Worm (Caenorhabditis elegans): ENCODE data around the gene C28D4.5.

Gene C28D4.5

DNA sequence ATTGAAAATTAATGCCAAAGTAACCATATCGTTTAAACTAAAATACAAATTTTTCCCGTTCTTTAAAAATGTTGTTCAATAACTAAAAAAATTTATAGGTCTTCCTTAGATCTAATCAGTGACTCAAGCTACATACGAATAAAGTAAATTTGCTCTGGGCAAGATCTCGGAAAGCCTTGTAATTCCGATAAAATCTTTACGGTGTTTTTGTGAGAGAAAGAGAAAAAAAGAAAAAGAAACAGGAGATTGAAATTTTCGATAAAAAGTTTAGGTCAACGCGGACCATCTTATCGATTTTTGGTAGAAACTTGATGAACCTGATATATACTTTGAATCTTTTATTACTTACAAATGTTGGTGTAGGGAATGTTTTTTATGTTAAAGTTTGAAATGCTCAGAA lies 23.5 kb downstream of the C28D4.5 start:
- TF ChIP-seq B0310.2 (tag; optimal IDR thresholded peaks at IDR 0.05), result no peak
- TF ChIP-seq ceh-36 (tag; optimal IDR thresholded peaks at IDR 0.05), result no peak
- no peak for TF ChIP-seq flt-1 (GFP tag; IDR thresholded peaks at IDR 0.05)
- TF ChIP-seq hnd-1 (tag; optimal IDR thresholded peaks at IDR 0.05), result no peak
- no peak for TF ChIP-seq aly-1 (tag; optimal IDR thresholded peaks at IDR 0.05)
- no peak for TF ChIP-seq tbx-11 (GFP tag; IDR thresholded peaks at IDR 0.05)
- TF ChIP-seq hmbx-1 (tag; optimal IDR thresholded peaks at IDR 0.05), result no peak
- TF ChIP-seq tra-4 (tag; optimal IDR thresholded peaks at IDR 0.05), result no peak
- no peak for TF ChIP-seq scrt-1 (GFP tag; IDR thresholded peaks at IDR 0.05)
- no peak for TF ChIP-seq ama-1 (optimal IDR thresholded peaks at IDR 0.05)
- TF ChIP-seq ceh-13 (GFP tag; optimal IDR thresholded peaks at IDR 0.05), result no peak
- no peak for TF ChIP-seq pes-1 (GFP tag; IDR thresholded peaks at IDR 0.05)
- TF ChIP-seq hmg-4 (GFP tag; optimal IDR thresholded peaks at IDR 0.05), result no peak
- no peak for TF ChIP-seq tbx-37 (GFP tag; conservative IDR thresholded peaks at IDR 0.05)
- no peak for TF ChIP-seq F13C5.2 (tag; optimal IDR thresholded peaks at IDR 0.05)
- TF ChIP-seq sea-1 (GFP tag; conservative IDR thresholded peaks at IDR 0.05), result no peak
- TF ChIP-seq ets-7 (tag; optimal IDR thresholded peaks at IDR 0.05), result no peak

DNA sequence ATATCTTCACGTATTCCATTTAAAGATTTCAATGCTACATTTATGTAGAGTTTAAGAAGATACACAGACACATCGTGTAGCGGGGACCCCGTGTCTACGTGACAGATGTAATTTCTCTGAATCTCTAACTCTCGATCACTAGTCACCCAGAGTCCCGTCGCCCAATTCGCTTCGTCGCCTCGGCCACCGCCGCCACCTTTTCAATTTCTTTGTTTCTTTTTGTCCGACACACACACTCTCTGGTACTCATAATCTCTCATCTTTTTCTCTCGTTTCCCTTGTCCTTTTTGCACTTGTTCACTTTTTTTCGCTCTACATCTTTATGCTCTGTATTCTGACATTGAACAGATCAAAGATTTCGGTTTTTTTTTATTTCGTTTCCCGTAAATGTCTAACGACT lies 28.3 kb downstream of the C28D4.5 start:
- TF ChIP-seq F13C5.2 (tag; optimal IDR thresholded peaks at IDR 0.05) (no peak), tra-4 (tag; optimal IDR thresholded peaks at IDR 0.05) (no peak), ama-1 (optimal IDR thresholded peaks at IDR 0.05) (no peak), scrt-1 (GFP tag; IDR thresholded peaks at IDR 0.05) (no peak), pes-1 (GFP tag; IDR thresholded peaks at IDR 0.05) (no peak), flt-1 (GFP tag; IDR thresholded peaks at IDR 0.05) (no peak), ets-7 (tag; optimal IDR thresholded peaks at IDR 0.05) (no peak), hmbx-1 (tag; optimal IDR thresholded peaks at IDR 0.05) (no peak), B0310.2 (tag; optimal IDR thresholded peaks at IDR 0.05) (no peak), hmg-4 (GFP tag; optimal IDR thresholded peaks at IDR 0.05) (no peak), ceh-13 (GFP tag; optimal IDR thresholded peaks at IDR 0.05) (no peak), tbx-11 (GFP tag; IDR thresholded peaks at IDR 0.05) (no peak), hnd-1 (tag; optimal IDR thresholded peaks at IDR 0.05) (no peak), tbx-37 (GFP tag; conservative IDR thresholded peaks at IDR 0.05) (no peak)

DNA sequence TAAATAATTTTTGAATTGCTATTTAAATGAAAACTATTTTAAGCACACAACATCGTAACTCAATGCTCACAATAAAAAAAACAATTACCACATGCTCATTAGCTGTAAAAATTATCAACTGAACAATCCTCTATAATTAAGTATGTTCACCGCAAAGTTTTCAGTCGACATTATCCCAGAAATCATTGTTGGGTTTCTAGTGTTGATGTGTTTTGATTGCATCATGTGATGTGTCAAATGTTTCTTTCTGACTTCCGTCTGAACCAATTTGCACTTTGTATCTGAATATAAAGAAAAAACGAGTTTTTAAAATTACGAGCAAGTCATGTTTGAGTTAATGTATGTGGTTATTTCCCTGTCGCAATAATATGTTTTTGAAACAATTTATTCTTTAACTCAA lies 28.8 kb downstream of the C28D4.5 start:
- TF ChIP-seq tbx-37 (GFP tag; conservative IDR thresholded peaks at IDR 0.05) (no peak), hmbx-1 (tag; optimal IDR thresholded peaks at IDR 0.05) (no peak), B0310.2 (tag; optimal IDR thresholded peaks at IDR 0.05) (no peak)

DNA sequence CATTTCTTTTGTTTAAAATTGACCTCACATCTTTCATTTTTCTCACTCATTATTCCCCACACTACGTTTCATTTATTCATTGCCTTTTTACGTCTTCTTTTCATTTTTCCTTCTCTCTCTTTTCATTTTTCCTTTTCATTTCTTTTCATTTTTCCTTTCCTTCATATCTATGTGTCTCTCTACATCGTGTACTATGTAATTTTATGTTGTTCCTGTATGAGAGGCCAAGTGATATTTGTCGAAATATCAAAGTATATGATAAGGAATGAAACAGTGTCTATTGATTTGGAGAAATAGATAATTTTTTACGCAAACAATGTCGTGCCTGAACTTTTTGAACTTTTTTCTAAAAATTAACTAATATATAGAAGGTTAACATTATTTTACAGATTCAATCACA lies 30.2 kb downstream of the C28D4.5 start:
- TF ChIP-seq ama-1 (optimal IDR thresholded peaks at IDR 0.05), result no peak
- no peak for TF ChIP-seq F13C5.2 (tag; optimal IDR thresholded peaks at IDR 0.05)
- TF ChIP-seq sea-1 (GFP tag; conservative IDR thresholded peaks at IDR 0.05), result no peak
- TF ChIP-seq pes-1 (GFP tag; IDR thresholded peaks at IDR 0.05), result no peak
- TF ChIP-seq flt-1 (GFP tag; IDR thresholded peaks at IDR 0.05), result no peak
- TF ChIP-seq ceh-36 (tag; optimal IDR thresholded peaks at IDR 0.05), result no peak
- TF ChIP-seq hmbx-1 (tag; optimal IDR thresholded peaks at IDR 0.05), result no peak

DNA sequence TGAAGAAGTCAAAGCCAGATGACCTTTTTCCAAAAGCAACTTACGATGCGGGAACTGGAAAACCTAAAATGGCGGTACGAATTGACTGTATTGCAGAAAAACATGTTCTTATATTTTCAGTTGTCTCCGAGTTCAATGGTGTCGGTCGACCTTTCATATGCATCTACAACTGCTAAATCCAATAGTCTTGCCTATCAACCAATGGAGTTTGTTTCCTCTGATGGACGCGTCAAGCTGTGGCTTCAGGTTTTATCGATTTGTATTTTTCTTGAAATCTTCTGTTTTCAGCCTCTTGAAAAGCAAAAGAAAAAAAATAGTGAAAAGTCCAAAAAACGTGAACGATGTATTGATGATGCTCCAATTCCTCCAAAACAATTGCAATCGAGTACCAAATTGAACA lies 32.4 kb downstream of the C28D4.5 start:
- TF ChIP-seq ceh-36 (tag; optimal IDR thresholded peaks at IDR 0.05), result no peak
- no peak for TF ChIP-seq pes-1 (GFP tag; IDR thresholded peaks at IDR 0.05)
- no peak for TF ChIP-seq hnd-1 (tag; optimal IDR thresholded peaks at IDR 0.05)
- TF ChIP-seq tbx-11 (GFP tag; IDR thresholded peaks at IDR 0.05), result no peak

DNA sequence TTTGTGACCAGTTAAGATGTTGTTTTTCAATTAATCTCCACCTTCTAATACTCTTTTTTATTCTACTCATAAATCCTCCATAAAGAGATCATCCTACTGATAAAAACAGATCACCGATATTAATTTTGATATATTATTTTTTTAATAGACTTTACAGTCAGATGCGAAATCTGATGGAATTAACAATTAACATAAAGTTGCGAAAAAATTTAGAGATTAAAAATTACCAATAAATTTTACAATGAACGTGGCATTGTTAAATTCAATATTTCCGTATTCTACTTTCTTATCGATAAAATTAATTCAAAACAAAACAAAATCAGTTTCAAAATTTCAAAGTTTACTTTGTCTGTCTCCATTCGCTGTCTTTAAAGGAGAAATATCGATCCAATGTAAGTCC lies 33.9 kb downstream of the C28D4.5 start, which contains the start of gene K01H12.4:
Gene K01H12.4 (plus strand): TSS at position 301 of the 400 bp plus-strand sequence.
- TF ChIP-seq ets-7 (tag; optimal IDR thresholded peaks at IDR 0.05) (no peak), pes-1 (GFP tag; IDR thresholded peaks at IDR 0.05) (no peak), B0310.2 (tag; optimal IDR thresholded peaks at IDR 0.05) (no peak), flt-1 (GFP tag; IDR thresholded peaks at IDR 0.05) (no peak), tbx-37 (GFP tag; conservative IDR thresholded peaks at IDR 0.05) (no peak), sea-1 (GFP tag; conservative IDR thresholded peaks at IDR 0.05) (no peak), tbx-11 (GFP tag; IDR thresholded peaks at IDR 0.05) (no peak), hnd-1 (tag; optimal IDR thresholded peaks at IDR 0.05) (no peak), hmg-4 (GFP tag; optimal IDR thresholded peaks at IDR 0.05) (no peak), aly-1 (tag; optimal IDR thresholded peaks at IDR 0.05) (no peak), ceh-13 (GFP tag; optimal IDR thresholded peaks at IDR 0.05) (no peak), hmbx-1 (tag; optimal IDR thresholded peaks at IDR 0.05) (no peak), F13C5.2 (tag; optimal IDR thresholded peaks at IDR 0.05) (no peak), ama-1 (optimal IDR thresholded peaks at IDR 0.05) (no peak), ceh-36 (tag; optimal IDR thresholded peaks at IDR 0.05) (no peak), scrt-1 (GFP tag; IDR thresholded peaks at IDR 0.05) (no peak), tra-4 (tag; optimal IDR thresholded peaks at IDR 0.05) (no peak)

DNA sequence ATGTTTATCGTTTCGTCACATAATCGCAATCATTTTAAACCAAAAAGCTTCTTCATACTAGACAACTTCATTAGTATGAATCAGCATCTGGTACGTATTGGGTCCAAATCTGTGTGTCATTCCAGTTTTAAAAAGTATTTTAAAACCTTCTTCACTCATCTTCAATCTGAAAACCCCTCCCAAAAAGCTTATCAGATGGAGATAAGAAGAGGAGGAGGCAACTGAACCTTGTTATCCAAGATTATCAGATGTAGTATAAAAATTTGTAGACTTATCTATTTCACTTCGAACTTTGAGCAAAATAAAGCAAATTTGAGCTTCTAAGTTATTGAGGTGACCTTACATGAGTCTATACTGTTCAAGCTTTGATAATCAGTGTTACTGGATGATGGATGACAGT lies 36.8 kb downstream of the C28D4.5 start, which contains the start of gene nhr-38:
Gene nhr-38 (plus strand): TSS at position 301 of the 400 bp plus-strand sequence.
- TF ChIP-seq ama-1 (optimal IDR thresholded peaks at IDR 0.05) (no peak), pes-1 (GFP tag; IDR thresholded peaks at IDR 0.05) (no peak), tra-4 (tag; optimal IDR thresholded peaks at IDR 0.05) (no peak), tbx-11 (GFP tag; IDR thresholded peaks at IDR 0.05) (no peak)

DNA sequence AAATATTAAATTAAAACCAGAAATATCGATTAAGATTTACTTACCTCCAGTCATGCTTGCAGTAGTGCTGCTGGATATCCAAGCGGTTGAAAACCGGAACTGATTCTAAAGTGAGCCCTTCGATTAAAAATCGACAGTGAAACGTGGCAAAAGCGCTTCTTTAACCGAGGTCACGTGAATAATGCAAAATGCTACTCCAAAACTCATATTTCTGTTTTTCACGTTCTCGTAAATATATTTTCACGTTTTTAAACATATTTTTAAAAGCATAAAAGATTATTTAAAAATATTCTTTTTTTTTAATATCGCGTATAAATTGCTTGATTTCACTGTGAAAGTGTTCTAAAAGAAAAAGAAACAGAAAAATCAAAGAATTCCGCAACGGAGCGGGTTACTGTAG lies 37.5 kb downstream of the C28D4.5 start, which contains the start of gene ant-1.3:
Gene ant-1.3 (minus strand): TSS at position 101 of the 400 bp plus-strand sequence.
- no peak for TF ChIP-seq aly-1 (tag; optimal IDR thresholded peaks at IDR 0.05)
- no peak for TF ChIP-seq ets-7 (tag; optimal IDR thresholded peaks at IDR 0.05)
- no peak for TF ChIP-seq F13C5.2 (tag; optimal IDR thresholded peaks at IDR 0.05)
- TF ChIP-seq scrt-1 (GFP tag; IDR thresholded peaks at IDR 0.05), result no peak
- TF ChIP-seq B0310.2 (tag; optimal IDR thresholded peaks at IDR 0.05), result no peak
- TF ChIP-seq tbx-11 (GFP tag; IDR thresholded peaks at IDR 0.05), result no peak
- no peak for TF ChIP-seq ceh-36 (tag; optimal IDR thresholded peaks at IDR 0.05)
- TF ChIP-seq pes-1 (GFP tag; IDR thresholded peaks at IDR 0.05), result no peak
